Fruit fly (Drosophila melanogaster): ENCODE data around the gene Cog7.

The Cog7 gene

dm6 chr3R:29978595-29978994 is 45.7 kb upstream of the Cog7 start:
- TF ChIP-seq prd (optimal IDR thresholded peaks at IDR 0.05) (no peak), prd (GFP tag; IDR thresholded peaks at IDR 0.05) (peak; percentile 22; the same call in 1 of the 3 replicates), CG8089 (GFP tag; optimal IDR thresholded peaks at IDR 0.05) (no peak), BEAF-32 (GFP tag; optimal IDR thresholded peaks at IDR 0.05) (no peak), Fer3 (tag; optimal IDR thresholded peaks at IDR 0.05) (peak; percentile 42), CG15514 (GFP tag; optimal IDR thresholded peaks at IDR 0.05) (peak; percentile 34), lilli (GFP tag; optimal IDR thresholded peaks at IDR 0.05) (peak; percentile 21), CG17912 (GFP tag; optimal IDR thresholded peaks at IDR 0.05) (no peak), Mrtf (GFP tag; IDR thresholded peaks at IDR 0.05) (no peak), ara (GFP tag; IDR thresholded peaks at IDR 0.05) (peak; percentile 22; the same call in 1 of the 2 replicates), CG6689 (GFP tag; IDR thresholded peaks at IDR 0.05) (0 out of 2 replicates have a peak, but pooled peaks have one; percentile 13), CG2678 (tag; optimal IDR thresholded peaks at IDR 0.05) (peak; percentile 66), Ravus (GFP tag; IDR thresholded peaks at IDR 0.05) (no peak), corto (GFP tag; optimal IDR thresholded peaks at IDR 0.05) (no peak), CG6765 (GFP tag; optimal IDR thresholded peaks at IDR 0.05) (no peak), CG4617 (GFP tag; optimal IDR thresholded peaks at IDR 0.05; ENCODE audit: borderline replicate concordance) (no peak), CG15601 (tag; optimal IDR thresholded peaks at IDR 0.05) (no peak), br (optimal IDR thresholded peaks at IDR 0.05) (no peak), CG4854 (GFP tag; optimal IDR thresholded peaks at IDR 0.05) (no peak), lab (GFP tag; optimal IDR thresholded peaks at IDR 0.05) (peak; percentile 79), CG11456 (GFP tag; IDR thresholded peaks at IDR 0.05) (0 out of 3 replicates have a peak, but pooled peaks have one; percentile 48), slp2 (GFP tag; optimal IDR thresholded peaks at IDR 0.05) (no peak), Nf-YA (GFP tag; IDR thresholded peaks at IDR 0.05) (0 out of 2 replicates have a peak, but pooled peaks have one; percentile 36), fd96Cb (tag; optimal IDR thresholded peaks at IDR 0.05) (peak; percentile 21), CkIIα-i1 (GFP tag; IDR thresholded peaks at IDR 0.05) (no peak), CG43689 (GFP tag; IDR thresholded peaks at IDR 0.05) (no peak), Fer2 (tag; optimal IDR thresholded peaks at IDR 0.05) (no peak), her (GFP tag; optimal IDR thresholded peaks at IDR 0.05) (no peak), Max (GFP tag; optimal IDR thresholded peaks at IDR 0.05) (no peak), Deaf1 (tag; optimal IDR thresholded peaks at IDR 0.05) (peak; percentile 1), CG14965 (GFP tag; optimal IDR thresholded peaks at IDR 0.05; ENCODE audit: borderline replicate concordance) (no peak), sim (GFP tag; IDR thresholded peaks at IDR 0.05) (no peak), CG12219 (GFP tag; optimal IDR thresholded peaks at IDR 0.05) (no peak), CG3726 (GFP tag; IDR thresholded peaks at IDR 0.05) (no peak), CG6272 (GFP tag; IDR thresholded peaks at IDR 0.05) (peak; percentile 20; the same call in 1 of the 2 replicates), pan (optimal IDR thresholded peaks at IDR 0.05) (no peak), pan (GFP tag; optimal IDR thresholded peaks at IDR 0.05 in 1 of 2, IDR thresholded peaks at IDR 0.05 in 1 of 2) (peak in 1 of 2 experiments; percentile 40), NfI (GFP tag; optimal IDR thresholded peaks at IDR 0.05) (peak; percentile 18), Hsf (GFP tag; optimal IDR thresholded peaks at IDR 0.05) (peak; percentile 4), caup (GFP tag; optimal IDR thresholded peaks at IDR 0.05; ENCODE audit: severe bottlenecking) (peak; percentile 37), CG7839 (tag; optimal IDR thresholded peaks at IDR 0.05) (peak; percentile 31), Sox102F (GFP tag; optimal IDR thresholded peaks at IDR 0.05) (peak; percentile 47), CG15696 (tag; optimal IDR thresholded peaks at IDR 0.05) (no peak), row (GFP tag; IDR thresholded peaks at IDR 0.05) (peak; percentile 56; the same call in 2 of the 3 replicates), cad (GFP tag; optimal IDR thresholded peaks at IDR 0.05) (no peak), mld (GFP tag; IDR thresholded peaks at IDR 0.05; ENCODE audit: partially characterized antibody) (no peak), CHES-1-like (GFP tag; optimal IDR thresholded peaks at IDR 0.05) (no peak), bsh (GFP tag; optimal IDR thresholded peaks at IDR 0.05) (no peak), PHDP (tag; optimal IDR thresholded peaks at IDR 0.05) (peak; percentile 29), NC2β (GFP tag; optimal IDR thresholded peaks at IDR 0.05) (no peak), Dbx (GFP tag; IDR thresholded peaks at IDR 0.05) (peak; percentile 56; the same call in 1 of the 3 replicates)

Data from whole organism, embryonic.